Worm (Caenorhabditis elegans) whole organism, L4 larva: ENCODE results near the gene C04A2.15.

Source experiments
- aly-2 ChIP-seq: sonication (generic microtip); optimal IDR thresholded peaks from 2 replicates; lab custom pipeline; 2018; ENCODE audit warnings: missing biosample characterization, missing genetic modification characterization
- ceh-20 ChIP-seq: fragments of 200-800 bp; sonication (Bioruptor generic); IDR thresholded peaks from 2 replicates; pipeline ENCODE4 v1.3.6; 2022; ENCODE audit warnings: missing genetic modification reagents, missing genetic modification characterization, missing compliant biosample characterization
- ceh-44 ChIP-seq: fragments of 200-800 bp; sonication (Bioruptor generic); IDR thresholded peaks from 2 replicates; pipeline ENCODE4 v1.3.6; 2022; ENCODE audit warnings: missing genetic modification reagents, missing genetic modification characterization, missing compliant biosample characterization
- hlh-11 ChIP-seq: fragments of 200-800 bp; sonication (Bioruptor generic); optimal IDR thresholded peaks from 2 replicates; lab custom pipeline; 2018; ENCODE audit warnings: mild to moderate bottlenecking, missing genetic modification characterization, missing compliant biosample characterization
- mxl-3 ChIP-seq: fragments of 200-800 bp; sonication (Bioruptor generic); optimal IDR thresholded peaks from 2 replicates; lab custom pipeline; 2018; ENCODE audit warnings: mild to moderate bottlenecking, missing genetic modification characterization, missing compliant biosample characterization
- nhr-11 ChIP-seq: fragments of 150-350 bp; optimal IDR thresholded peaks from 2 replicates; lab custom pipeline; 2014; ENCODE audit warnings: missing biosample characterization, missing genetic modification characterization
- nhr-6 ChIP-seq: fragments of 150-350 bp; optimal IDR thresholded peaks from 2 replicates; lab custom pipeline; 2014; ENCODE audit warnings: missing biosample characterization, missing genetic modification characterization
- pqm-1 ChIP-seq: sonication (generic microtip); optimal IDR thresholded peaks from 2 replicates; lab custom pipeline; 2017; ENCODE audit warnings: missing biosample characterization, missing genetic modification characterization
- skn-1 ChIP-seq: fragments of 150-350 bp; optimal IDR thresholded peaks from 2 replicates; lab custom pipeline; 2014; ENCODE audit warnings: missing biosample characterization, missing genetic modification characterization
- snpc-1.2 ChIP-seq: fragments of 200-800 bp; sonication (Bioruptor generic); IDR thresholded peaks from 2 replicates; pipeline ENCODE4 v1.3.6; 2022; ENCODE audit warnings: missing genetic modification reagents, missing genetic modification characterization, missing compliant biosample characterization

ce11 chrII:6840663-6841062, 11.4 kb upstream of the C04A2.15 start:
- TF ChIP-seq ceh-20 (no peak), mxl-3 (GFP tag; lab: Kevin White, UChicago) (no peak), nhr-11 (tag; lab: Kevin White, UChicago) (no peak), ceh-44 (GFP tag; lab: Robert Waterston, UW) (no peak), snpc-1.2 (GFP tag; lab: Robert Waterston, UW) (no peak), pqm-1 (no peak), aly-2 (tag; lab: Kevin White, UChicago) (no peak), hlh-11 (tag; lab: Kevin White, UChicago) (no peak), skn-1 (tag; lab: Kevin White, UChicago) (no peak), nhr-6 (no peak)
